Worm (Caenorhabditis elegans) whole organism, L1 larva: ENCODE results near the gene F26D11.1.

ENCODE experiments used
- hlh-4 ChIP-seq: sonication (generic microtip); optimal IDR thresholded peaks from 2 replicates; lab custom pipeline; 2016; ENCODE audit warnings: mild to moderate bottlenecking, missing genetic modification characterization, missing compliant biosample characterization
- mep-1 ChIP-seq: fragments of 150-350 bp; optimal IDR thresholded peaks from 2 replicates; lab custom pipeline; 2014; ENCODE audit warnings: missing biosample characterization, missing genetic modification characterization
- nhr-11 ChIP-seq: fragments of 150-350 bp; optimal IDR thresholded peaks from 2 replicates; lab custom pipeline; 2014; ENCODE audit warnings: missing biosample characterization, missing genetic modification characterization
- nhr-71 ChIP-seq: sonication (generic microtip); optimal IDR thresholded peaks from 2 replicates; lab custom pipeline; 2016; ENCODE audit warnings: mild to moderate bottlenecking, missing genetic modification characterization, moderate library complexity, missing compliant biosample characterization
- tbx-2 ChIP-seq: sonication (generic microtip); optimal IDR thresholded peaks from 2 replicates; lab custom pipeline; 2016; ENCODE audit warnings: missing genetic modification characterization, missing compliant biosample characterization

DNA sequence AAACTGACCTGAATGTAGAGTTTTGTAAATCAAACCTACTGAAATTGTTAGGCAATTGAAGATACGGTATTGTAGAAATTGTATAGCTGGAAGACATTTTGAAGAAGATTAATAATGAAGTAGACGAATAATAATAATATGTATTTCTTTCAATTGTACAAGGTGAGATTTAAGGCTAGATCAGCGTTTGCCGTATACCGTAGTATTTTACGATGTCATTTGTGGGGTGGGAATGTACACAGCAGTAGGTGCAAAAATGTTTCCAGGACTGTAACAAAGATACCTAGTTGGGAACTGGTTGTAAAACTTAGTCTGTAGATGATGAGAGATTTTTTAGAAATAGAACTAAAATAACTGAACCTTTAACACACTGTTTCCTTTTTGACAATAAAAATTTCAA is 13.2 kb downstream of the F26D11.1 start, which contains the start of gene ceh-76:
- TF ChIP-seq tbx-2 (tag; lab: Kevin White, UChicago) (no peak), mep-1 (tag; lab: Kevin White, UChicago) (no peak), nhr-71 (tag; lab: Kevin White, UChicago) (no peak), hlh-4 (tag; lab: Kevin White, UChicago) (no peak), nhr-11 (tag; lab: Kevin White, UChicago) (no peak)
